Worm (Caenorhabditis elegans) whole organism, late embryonic: ENCODE measurements around the gene col-8.

ENCODE experiments used
- ceh-2 ChIP-seq: sonication (generic microtip); optimal IDR thresholded peaks from 2 replicates; lab custom pipeline; 2016; ENCODE audit warnings: missing genotype, missing genetic modification characterization, missing compliant biosample characterization
- elt-4 ChIP-seq: sonication (generic microtip); optimal IDR thresholded peaks from 2 replicates; lab custom pipeline; 2016; ENCODE audit warnings: missing genetic modification characterization, missing compliant biosample characterization
- eyg-1 ChIP-seq: sonication (generic microtip); optimal IDR thresholded peaks from 2 replicates; lab custom pipeline; 2016; ENCODE audit warnings: missing genotype, missing genetic modification characterization, missing compliant biosample characterization
- fax-1 ChIP-seq: sonication (generic microtip); optimal IDR thresholded peaks from 2 replicates; lab custom pipeline; 2016; ENCODE audit warnings: missing genotype, missing genetic modification characterization, missing compliant biosample characterization
- nfya-1 ChIP-seq: sonication (generic microtip); optimal IDR thresholded peaks from 2 replicates; lab custom pipeline; 2017; ENCODE audit warnings: missing genetic modification characterization, mild to moderate bottlenecking, missing compliant biosample characterization, antibody characterized with exemption, moderate library complexity
- ref-2 ChIP-seq: sonication (generic microtip); optimal IDR thresholded peaks from 2 replicates; lab custom pipeline; 2016; ENCODE audit warnings: missing genetic modification characterization, missing compliant biosample characterization

DNA sequence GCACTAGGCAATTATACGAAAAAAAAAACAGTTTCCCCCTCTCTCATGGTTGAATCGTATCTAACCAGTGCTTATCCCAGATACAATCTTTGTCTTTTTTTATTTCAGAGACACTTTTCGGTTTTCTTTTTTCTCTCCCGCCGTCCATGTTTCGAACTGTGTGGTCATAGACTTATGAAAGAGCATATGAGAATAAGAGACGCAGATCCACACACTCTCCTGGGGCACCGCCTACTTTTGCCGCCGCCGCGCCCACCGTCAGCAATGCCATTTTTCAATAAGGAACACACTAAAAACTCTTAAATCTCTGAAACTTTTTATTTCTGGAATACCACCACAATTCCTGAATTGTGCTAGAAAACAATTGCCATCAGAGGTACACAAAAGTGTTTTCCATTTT, 30.5 kb downstream of the col-8 start, which contains the start of gene prk-1:
- no peak for TF ChIP-seq ref-2 (tag; lab: Kevin White, UChicago)
- no peak for TF ChIP-seq ceh-2
- TF ChIP-seq eyg-1 (tag; lab: Kevin White, UChicago), result no peak
- TF ChIP-seq nfya-1 (tag; lab: Kevin White, UChicago), result no peak
- TF ChIP-seq elt-4 (tag; lab: Kevin White, UChicago), result no peak
- no peak for TF ChIP-seq fax-1 (tag; lab: Kevin White, UChicago)
